Worm (Caenorhabditis elegans) whole organism, early embryonic: Measurements from ENCODE around the gene W07G4.2.

Source experiments
- B0310.2 ChIP-seq: sonication (generic microtip); optimal IDR thresholded peaks from 2 replicates; lab custom pipeline; 2016; ENCODE audit warnings: mild to moderate bottlenecking, missing genetic modification characterization, missing compliant biosample characterization
- aly-1 ChIP-seq: sonication (generic microtip); optimal IDR thresholded peaks from 2 replicates; lab custom pipeline; 2016; ENCODE audit warnings: missing genetic modification characterization, missing compliant biosample characterization
- ama-1 ChIP-seq: fragments of 150-350 bp; optimal IDR thresholded peaks from 2 replicates; lab custom pipeline; 2014
- ceh-13 ChIP-seq: fragments of 200-800 bp; sonication (Bioruptor generic); optimal IDR thresholded peaks from 2 replicates; lab custom pipeline; 2018; ENCODE audit warnings: mild to moderate bottlenecking, missing genetic modification characterization, missing compliant biosample characterization
- ceh-36 ChIP-seq: sonication (generic microtip); optimal IDR thresholded peaks from 2 replicates; lab custom pipeline; 2016; ENCODE audit warnings: missing genetic modification characterization, inconsistent platforms, missing compliant biosample characterization
- flt-1 ChIP-seq: fragments of 200-800 bp; sonication (Bioruptor generic); IDR thresholded peaks from 2 replicates; pipeline ENCODE4 v1.3.6; 2022; ENCODE audit warnings: missing genetic modification characterization, missing compliant biosample characterization
- hnd-1 ChIP-seq: sonication (generic microtip); optimal IDR thresholded peaks from 2 replicates; lab custom pipeline; 2016; ENCODE audit warnings: missing genetic modification characterization, missing compliant biosample characterization
- pes-1 ChIP-seq: fragments of 200-800 bp; sonication (Bioruptor generic); IDR thresholded peaks from 2 replicates; pipeline ENCODE4 v1.3.6; 2022; ENCODE audit warnings: missing genetic modification reagents, missing genetic modification characterization, missing compliant biosample characterization
- scrt-1 ChIP-seq: fragments of 200-800 bp; sonication (Bioruptor generic); IDR thresholded peaks from 2 replicates; pipeline ENCODE4 v1.3.6; 2022; ENCODE audit warnings: missing genetic modification characterization, missing compliant biosample characterization
- tbx-11 ChIP-seq: fragments of 200-800 bp; sonication (Bioruptor generic); IDR thresholded peaks from 2 replicates; pipeline ENCODE4 v1.3.6; 2022; ENCODE audit warnings: missing genetic modification characterization, missing compliant biosample characterization
- tbx-37 ChIP-seq: fragments of 200-800 bp; sonication (Bioruptor generic); conservative IDR thresholded peaks from 2 replicates; pipeline ENCODE4 v1.3.6; 2022; ENCODE audit warnings: missing genetic modification reagents, missing genetic modification characterization, missing compliant biosample characterization
- tra-4 ChIP-seq: sonication (generic microtip); optimal IDR thresholded peaks from 2 replicates; lab custom pipeline; 2017; ENCODE audit warnings: missing genetic modification characterization, missing compliant biosample characterization

DNA sequence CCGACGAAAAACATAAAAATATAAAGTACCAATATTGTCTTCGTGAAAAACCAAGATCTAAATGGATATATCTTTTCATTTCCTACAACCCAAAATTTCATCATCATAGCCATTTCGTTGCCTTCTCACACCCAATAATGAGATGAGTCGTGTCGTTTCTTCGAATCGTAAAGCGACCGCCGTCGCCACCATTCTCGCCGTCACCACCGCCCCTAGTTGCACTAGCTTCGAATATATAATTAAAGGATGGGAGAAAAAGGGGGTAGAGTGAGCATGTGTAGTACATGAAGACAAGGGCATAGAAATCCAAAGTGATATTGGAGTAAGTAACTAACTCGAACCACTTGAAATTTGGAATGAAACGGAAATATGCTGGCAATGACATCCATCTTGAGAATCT lies 14.1 kb downstream of the W07G4.2 start:
- TF ChIP-seq flt-1 (GFP tag; lab: Robert Waterston, UW) (no peak), B0310.2 (tag; lab: Kevin White, UChicago) (no peak), tbx-37 (GFP tag; lab: Robert Waterston, UW) (no peak), ceh-13 (GFP tag; lab: Kevin White, UChicago) (no peak), scrt-1 (GFP tag; lab: Robert Waterston, UW) (no peak), ama-1 (lab: Kevin White, UChicago) (no peak), hnd-1 (tag; lab: Kevin White, UChicago) (no peak), pes-1 (GFP tag; lab: Robert Waterston, UW) (no peak), tra-4 (tag; lab: Kevin White, UChicago) (no peak), ceh-36 (tag; lab: Kevin White, UChicago) (no peak), aly-1 (no peak), tbx-11 (GFP tag; lab: Robert Waterston, UW) (no peak)
